Worm (Caenorhabditis elegans) whole organism, L4/young adult: ENCODE data around the gene F28B12.1.

Experiments
- W03F9.2 ChIP-seq: fragments of 150-350 bp; optimal IDR thresholded peaks from 2 replicates; lab custom pipeline; 2014; ENCODE audit warnings: missing biosample characterization, missing genetic modification characterization
- dao-5 ChIP-seq: sonication (generic microtip); optimal IDR thresholded peaks from 2 replicates; lab custom pipeline; 2016; ENCODE audit warnings: missing genotype, missing genetic modification characterization, moderate library complexity, missing compliant biosample characterization
- him-1 ChIP-seq: sonication (generic microtip); optimal IDR thresholded peaks from 2 replicates; lab custom pipeline; 2016; ENCODE audit warnings: missing genotype, missing genetic modification reagents, missing genetic modification characterization, missing compliant biosample characterization

DNA sequence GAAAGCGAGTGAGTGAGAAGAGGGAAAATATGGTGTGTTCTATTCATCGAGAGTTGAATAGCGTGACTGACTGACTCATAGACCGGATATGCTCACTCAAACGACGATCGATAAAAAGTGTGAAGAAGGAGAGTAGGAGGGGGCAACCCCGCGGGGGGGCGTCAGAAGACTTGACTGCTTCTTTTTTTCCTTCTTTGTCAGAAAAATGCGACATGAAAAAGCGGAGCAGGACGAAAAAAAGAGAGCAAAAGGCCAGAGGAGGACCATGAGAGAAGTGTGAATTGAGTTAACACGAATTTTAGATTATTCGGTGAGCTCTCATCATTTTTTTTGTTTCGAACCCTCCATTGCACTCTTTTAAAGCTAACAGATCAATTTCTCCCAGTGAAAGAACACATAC lies 19.6 kb downstream of the F28B12.1 start:
- TF ChIP-seq W03F9.2 (tag; lab: Kevin White, UChicago) (no peak), him-1 (tag; lab: Kevin White, UChicago) (no peak), dao-5 (tag; lab: Kevin White, UChicago) (no peak)
